In the genomic region with DNA sequence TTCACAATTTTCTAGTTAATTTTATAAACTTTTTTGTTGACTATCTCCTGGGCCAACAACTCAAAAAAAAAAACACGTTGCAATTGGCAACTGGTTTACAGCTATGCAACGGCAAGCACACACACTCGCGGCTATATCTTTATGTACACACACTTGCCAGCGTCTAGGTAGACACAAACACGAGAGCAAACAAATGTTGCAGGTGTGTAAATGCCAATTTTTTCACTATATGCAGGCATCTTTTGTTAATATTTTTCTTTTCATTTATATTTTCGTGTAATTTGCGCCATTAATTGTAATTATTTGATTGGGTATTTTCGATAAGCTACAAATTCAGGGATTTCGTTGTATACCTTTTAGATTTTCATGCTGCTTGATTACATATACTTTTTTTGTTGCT, we compare ENCODE assay signal across 4 fruit fly cellular contexts.
TF ChIP-seq lines count a peak whose summit lies in the region.

No protein-coding gene starts in this region.

- TF ChIP-seq CTCF in whole organism, embryonic (GFP tag; optimal IDR thresholded peaks at IDR 0.05; lab: Kevin White, UChicago) = no peak

TF ChIP-seq in whole organism, adult, 20 proteins besides CTCF, POLR2A, EP300 and RAD21:
- TF ChIP-seq CG1620 (GFP tag; optimal IDR thresholded peaks at IDR 0.05; lab: Kevin White, UChicago) (no peak), CG7101 (tag; optimal IDR thresholded peaks at IDR 0.05; lab: Kevin White, UChicago) (peak; percentile 9), Crg-1 (GFP tag; optimal IDR thresholded peaks at IDR 0.05; lab: Kevin White, UChicago) (peak; percentile 47)

TF ChIP-seq in whole organism, embryonic, 481 proteins besides CTCF, POLR2A, EP300 and RAD21:
- TF ChIP-seq grau (tag; optimal IDR thresholded peaks at IDR 0.05; lab: Kevin White, UChicago) (no peak), CG17385 (GFP tag; optimal IDR thresholded peaks at IDR 0.05; lab: Kevin White, UChicago) (no peak), CG11696 (GFP tag; IDR thresholded peaks at IDR 0.05; lab: Robert Waterston, UW) (peak; percentile 59), Oli (tag; optimal IDR thresholded peaks at IDR 0.05; lab: Kevin White, UChicago) (peak; percentile 9), prd (optimal IDR thresholded peaks at IDR 0.05; lab: Kevin White, UChicago) (no peak), prd (GFP tag; IDR thresholded peaks at IDR 0.05; lab: Robert Waterston, UW) (peak; percentile 32; the same call in 1 of the 3 replicates), vfl (GFP tag; optimal IDR thresholded peaks at IDR 0.05; lab: Kevin White, UChicago) (no peak), CG15696 (tag; optimal IDR thresholded peaks at IDR 0.05; lab: Kevin White, UChicago) (peak; percentile 4), gsb-n (tag; optimal IDR thresholded peaks at IDR 0.05; lab: Kevin White, UChicago) (peak; percentile 6), sens (GFP tag; lab: Kevin White, UChicago) (peak; percentile 59), CG17361 (GFP tag; IDR thresholded peaks at IDR 0.05; lab: Robert Waterston, UW) (0 out of 3 replicates have a peak, but pooled peaks have one; percentile 24), gem (tag; optimal IDR thresholded peaks at IDR 0.05; lab: Kevin White, UChicago) (peak; percentile 40), dysf (GFP tag; IDR thresholded peaks at IDR 0.05; lab: Robert Waterston, UW) (0 out of 3 replicates have a peak, but pooled peaks have one; percentile 8), CG6689 (GFP tag; IDR thresholded peaks at IDR 0.05; lab: Robert Waterston, UW) (peak; percentile 10; the same call in 1 of the 2 replicates), Med (GFP tag; lab: Kevin White, UChicago) (peak; percentile 65), cg (GFP tag; optimal IDR thresholded peaks at IDR 0.05; lab: Kevin White, UChicago) (peak; percentile 11), trem (tag; optimal IDR thresholded peaks at IDR 0.05; lab: Kevin White, UChicago) (no peak), Rfx (GFP tag; IDR thresholded peaks at IDR 0.05; lab: Robert Waterston, UW) (0 out of 2 replicates have a peak, but pooled peaks have one; percentile 9)

TF ChIP-seq in whole organism, prepupa, 60 proteins besides CTCF, POLR2A, EP300 and RAD21 (continues in another document):
- no peak for TF ChIP-seq CG3032 (tag; optimal IDR thresholded peaks at IDR 0.05; lab: Kevin White, UChicago)
- no peak for TF ChIP-seq CG11902 (GFP tag; optimal IDR thresholded peaks at IDR 0.05; lab: Kevin White, UChicago)
- no peak for TF ChIP-seq Ets96B (tag; optimal IDR thresholded peaks at IDR 0.05; lab: Kevin White, UChicago)
- TF ChIP-seq esn (GFP tag; optimal IDR thresholded peaks at IDR 0.05; lab: Kevin White, UChicago) = no peak
- TF ChIP-seq CG8632 (GFP tag; optimal IDR thresholded peaks at IDR 0.05; lab: Kevin White, UChicago) = no peak
- TF ChIP-seq dac (GFP tag; optimal IDR thresholded peaks at IDR 0.05; lab: Kevin White, UChicago) = no peak
- TF ChIP-seq net (GFP tag; optimal IDR thresholded peaks at IDR 0.05; lab: Kevin White, UChicago) = peak; percentile 28
- TF ChIP-seq Eip93F (GFP tag; optimal IDR thresholded peaks at IDR 0.05; lab: Kevin White, UChicago) = no peak
- TF ChIP-seq CG3919 (GFP tag; optimal IDR thresholded peaks at IDR 0.05; lab: Kevin White, UChicago) = no peak
- no peak for TF ChIP-seq Lpt (GFP tag; optimal IDR thresholded peaks at IDR 0.05; lab: Kevin White, UChicago)
- peak; percentile 19 for TF ChIP-seq achi (GFP tag; optimal IDR thresholded peaks at IDR 0.05; lab: Kevin White, UChicago)
- TF ChIP-seq CG8319 (GFP tag; optimal IDR thresholded peaks at IDR 0.05; lab: Kevin White, UChicago) = no peak
- no peak for TF ChIP-seq ss (GFP tag; optimal IDR thresholded peaks at IDR 0.05; lab: Kevin White, UChicago)
- peak; percentile 18 for TF ChIP-seq fkh (GFP tag; optimal IDR thresholded peaks at IDR 0.05; lab: Kevin White, UChicago)
- no peak for TF ChIP-seq CG9139 (GFP tag; optimal IDR thresholded peaks at IDR 0.05; lab: Kevin White, UChicago)
- TF ChIP-seq Eip78C (GFP tag; lab: Kevin White, UChicago) = peak; percentile 24
- TF ChIP-seq CG11762 (GFP tag; optimal IDR thresholded peaks at IDR 0.05; lab: Kevin White, UChicago; ENCODE audit: insufficient read depth) = no peak
- TF ChIP-seq Hr39 (GFP tag; optimal IDR thresholded peaks at IDR 0.05; lab: Kevin White, UChicago) = peak; percentile 4
- no peak for TF ChIP-seq spab (GFP tag; optimal IDR thresholded peaks at IDR 0.05; lab: Kevin White, UChicago)
- TF ChIP-seq topi (GFP tag; optimal IDR thresholded peaks at IDR 0.05; lab: Kevin White, UChicago) = no peak
- no peak for TF ChIP-seq CG34406 (GFP tag; optimal IDR thresholded peaks at IDR 0.05; lab: Kevin White, UChicago)
- no peak for TF ChIP-seq salr (GFP tag; optimal IDR thresholded peaks at IDR 0.05; lab: Kevin White, UChicago)
- no peak for TF ChIP-seq Sox102F (GFP tag; optimal IDR thresholded peaks at IDR 0.05; lab: Kevin White, UChicago)
- no peak for TF ChIP-seq pdm3 (GFP tag; optimal IDR thresholded peaks at IDR 0.05; lab: Kevin White, UChicago)
- TF ChIP-seq CG6808 (GFP tag; optimal IDR thresholded peaks at IDR 0.05; lab: Kevin White, UChicago) = no peak
- no peak for TF ChIP-seq CG6854 (GFP tag; optimal IDR thresholded peaks at IDR 0.05; lab: Kevin White, UChicago)
- no peak for TF ChIP-seq svp (GFP tag; lab: Kevin White, UChicago)
- TF ChIP-seq acj6 (GFP tag; optimal IDR thresholded peaks at IDR 0.05; lab: Kevin White, UChicago) = no peak
- no peak for TF ChIP-seq Sox14 (GFP tag; optimal IDR thresholded peaks at IDR 0.05; lab: Kevin White, UChicago)
- no peak for TF ChIP-seq CG1621 (tag; optimal IDR thresholded peaks at IDR 0.05; lab: Kevin White, UChicago)
- peak; percentile 16 for TF ChIP-seq CG10631 (GFP tag; optimal IDR thresholded peaks at IDR 0.05; lab: Kevin White, UChicago)
- TF ChIP-seq CG11294 (GFP tag; IDR thresholded peaks at IDR 0.05; lab: Robert Waterston, UW) = no peak
- no peak for TF ChIP-seq Smox (GFP tag; optimal IDR thresholded peaks at IDR 0.05; lab: Kevin White, UChicago)
- no peak for TF ChIP-seq CG4318 (GFP tag; optimal IDR thresholded peaks at IDR 0.05; lab: Kevin White, UChicago)
- TF ChIP-seq Blimp-1 (GFP tag; optimal IDR thresholded peaks at IDR 0.05; lab: Kevin White, UChicago) = no peak
- no peak for TF ChIP-seq Gug (GFP tag; IDR thresholded peaks at IDR 0.05; lab: Robert Waterston, UW)

TF ChIP-seq in whole organism, wandering third instar larva, 38 proteins besides CTCF, POLR2A, EP300 and RAD21:
- TF ChIP-seq usp (GFP tag; optimal IDR thresholded peaks at IDR 0.05; lab: Kevin White, UChicago) (no peak), fru (GFP tag; optimal IDR thresholded peaks at IDR 0.05; lab: Kevin White, UChicago) (no peak), brk (GFP tag; optimal IDR thresholded peaks at IDR 0.05; lab: Kevin White, UChicago) (no peak), Myc (optimal IDR thresholded peaks at IDR 0.05; lab: Kevin White, UChicago) (no peak), ey (GFP tag; optimal IDR thresholded peaks at IDR 0.05; lab: Kevin White, UChicago) (peak; percentile 3), Jra (GFP tag; optimal IDR thresholded peaks at IDR 0.05; lab: Kevin White, UChicago) (no peak), psq (GFP tag; optimal IDR thresholded peaks at IDR 0.05; lab: Kevin White, UChicago) (no peak), Hr83 (GFP tag; optimal IDR thresholded peaks at IDR 0.05; lab: Kevin White, UChicago; ENCODE audit: poor library complexity, severe bottlenecking) (peak; percentile 84), woc (GFP tag; optimal IDR thresholded peaks at IDR 0.05; lab: Kevin White, UChicago) (peak; percentile 7), Sp1 (GFP tag; optimal IDR thresholded peaks at IDR 0.05; lab: Kevin White, UChicago) (peak; percentile 10), Vsx2 (GFP tag; optimal IDR thresholded peaks at IDR 0.05; lab: Kevin White, UChicago; ENCODE audit: partially characterized antibody) (no peak), h (GFP tag; optimal IDR thresholded peaks at IDR 0.05; lab: Kevin White, UChicago) (peak; percentile 18), rgr (GFP tag; optimal IDR thresholded peaks at IDR 0.05; lab: Kevin White, UChicago) (peak; percentile 48), Hnf4 (GFP tag; optimal IDR thresholded peaks at IDR 0.05; lab: Kevin White, UChicago) (no peak), CG32264 (GFP tag; optimal IDR thresholded peaks at IDR 0.05; lab: Kevin White, UChicago) (no peak), foxo (GFP tag; optimal IDR thresholded peaks at IDR 0.05; lab: Kevin White, UChicago) (peak in 1 of 2 experiments; percentile 21), br (GFP tag; optimal IDR thresholded peaks at IDR 0.05; lab: Kevin White, UChicago) (peak; percentile 10)
